Worm (Caenorhabditis elegans) whole organism, L4 larva: Measurements from ENCODE around the gene F46G11.6.

Source experiments
- D1046.2 ChIP-seq: fragments of 200-800 bp; sonication (Bioruptor generic); IDR thresholded peaks from 2 replicates; pipeline ENCODE4 v1.3.6; 2022; ENCODE audit warnings: missing genetic modification characterization, missing compliant biosample characterization
- F37D6.2 ChIP-seq: sonication (generic microtip); optimal IDR thresholded peaks from 2 replicates; lab custom pipeline; 2016; ENCODE audit warnings: mild to moderate bottlenecking, missing genetic modification characterization, missing compliant biosample characterization
- F44E2.7 ChIP-seq: fragments of 200-800 bp; sonication (Bioruptor generic); IDR thresholded peaks from 2 replicates; pipeline ENCODE4 v2.1.2; 2022; ENCODE audit warnings: missing genetic modification characterization, missing compliant biosample characterization
- Y105C5A.15 ChIP-seq: fragments of 200-800 bp; sonication (Bioruptor generic); IDR thresholded peaks from 2 replicates; pipeline ENCODE4 v1.3.6; 2022; ENCODE audit warnings: missing genetic modification characterization, missing compliant biosample characterization
- Y48G9A.11 ChIP-seq: fragments of 200-800 bp; sonication (Bioruptor generic); IDR thresholded peaks from 2 replicates; pipeline ENCODE4 v1.3.6; 2022; ENCODE audit warnings: missing genetic modification reagents, missing genetic modification characterization, missing compliant biosample characterization
- aly-2 ChIP-seq: sonication (generic microtip); optimal IDR thresholded peaks from 2 replicates; lab custom pipeline; 2018; ENCODE audit warnings: missing biosample characterization, missing genetic modification characterization
- arid-1 ChIP-seq: fragments of 200-800 bp; sonication (Bioruptor generic); conservative IDR thresholded peaks from 2 replicates; pipeline ENCODE4 v1.3.6; 2022; ENCODE audit warnings: missing genetic modification reagents, missing genetic modification characterization, missing compliant biosample characterization
- ceh-20 ChIP-seq: fragments of 200-800 bp; sonication (Bioruptor generic); IDR thresholded peaks from 2 replicates; pipeline ENCODE4 v1.3.6; 2022; ENCODE audit warnings: missing genetic modification reagents, missing genetic modification characterization, missing compliant biosample characterization
- ceh-32 ChIP-seq: sonication (generic microtip); optimal IDR thresholded peaks from 2 replicates; lab custom pipeline; 2016; ENCODE audit warnings: mild to moderate bottlenecking, missing genetic modification characterization, missing compliant biosample characterization; ENCODE audit not compliant: poor library complexity
- ceh-62 ChIP-seq: sonication (generic microtip); optimal IDR thresholded peaks from 2 replicates; lab custom pipeline; 2017; ENCODE audit warnings: missing biosample characterization, missing genetic modification characterization
- ceh-82 ChIP-seq: sonication (generic microtip); optimal IDR thresholded peaks from 2 replicates; lab custom pipeline; 2017; ENCODE audit warnings: missing biosample characterization, missing genetic modification characterization
- cey-2 ChIP-seq: sonication (generic microtip); optimal IDR thresholded peaks from 3 replicates; lab custom pipeline; 2017; ENCODE audit warnings: missing genetic modification characterization, mild to moderate bottlenecking, missing compliant biosample characterization, antibody characterized with exemption, borderline replicate concordance; ENCODE audit not compliant: insufficient read depth
- daf-12 ChIP-seq: fragments of 150-350 bp; optimal IDR thresholded peaks from 2 replicates; lab custom pipeline; 2014; ENCODE audit warnings: missing biosample characterization, missing genetic modification reagents, missing genetic modification characterization
- daf-16 ChIP-seq, 3 experiments: sonication (generic microtip); optimal IDR thresholded peaks; 2 replicates each; lab custom pipeline; 2016 to 2017; ENCODE audit warnings: missing genetic modification characterization in 3 of 3, missing genetic modification reagents in 3 of 3, mild to moderate bottlenecking in 2 of 3, missing compliant biosample characterization in 2 of 3, missing biosample characterization in 1 of 3, moderate library complexity in 1 of 3
- daf-19 ChIP-seq: fragments of 200-800 bp; sonication (Bioruptor generic); conservative IDR thresholded peaks from 2 replicates; pipeline ENCODE4 v1.3.6; 2022; ENCODE audit warnings: missing genetic modification characterization, missing compliant biosample characterization
- daf-8 ChIP-seq: fragments of 200-800 bp; sonication (Bioruptor generic); IDR thresholded peaks from 2 replicates; pipeline ENCODE4 v1.3.6; 2022; ENCODE audit warnings: missing genetic modification characterization, missing compliant biosample characterization
- dmd-6 ChIP-seq: fragments of 200-800 bp; sonication (Bioruptor generic); IDR thresholded peaks from 2 replicates; pipeline ENCODE4 v1.3.6; 2022; ENCODE audit warnings: missing genetic modification reagents, missing genetic modification characterization, missing compliant biosample characterization
- dpl-1 ChIP-seq: fragments of 150-350 bp; optimal IDR thresholded peaks from 2 replicates; lab custom pipeline; 2014; ENCODE audit warnings: missing biosample characterization, missing genetic modification reagents, missing genetic modification characterization
- duxl-1 ChIP-seq: sonication (generic microtip); optimal IDR thresholded peaks from 2 replicates; lab custom pipeline; 2016; ENCODE audit warnings: mild to moderate bottlenecking, missing genetic modification characterization, moderate library complexity, missing compliant biosample characterization; ENCODE audit not compliant: poor library complexity
- dve-1 ChIP-seq: sonication (generic microtip); optimal IDR thresholded peaks from 2 replicates; lab custom pipeline; 2017; ENCODE audit warnings: antibody characterized with exemption, mild to moderate bottlenecking, missing genetic modification characterization, missing compliant biosample characterization; ENCODE audit not compliant: insufficient read depth
- gei-8 ChIP-seq: fragments of 200-800 bp; sonication (Bioruptor generic); optimal IDR thresholded peaks from 2 replicates; lab custom pipeline; 2018; ENCODE audit warnings: mild to moderate bottlenecking, missing genetic modification characterization, missing compliant biosample characterization
- hlh-11 ChIP-seq: fragments of 200-800 bp; sonication (Bioruptor generic); optimal IDR thresholded peaks from 2 replicates; lab custom pipeline; 2018; ENCODE audit warnings: mild to moderate bottlenecking, missing genetic modification characterization, missing compliant biosample characterization
- hmg-1.1 ChIP-seq: fragments of 200-800 bp; sonication (Bioruptor generic); IDR thresholded peaks from 2 replicates; pipeline ENCODE4 v1.3.6; 2022; ENCODE audit warnings: missing genetic modification reagents, missing genetic modification characterization, missing compliant biosample characterization
- lin-1 ChIP-seq: fragments of 200-800 bp; sonication (Bioruptor generic); IDR thresholded peaks from 2 replicates; pipeline ENCODE4 v1.3.6; 2022; ENCODE audit warnings: missing genetic modification reagents, missing genetic modification characterization, missing compliant biosample characterization
- lin-29 ChIP-seq: fragments of 200-800 bp; sonication (Bioruptor generic); IDR thresholded peaks from 2 replicates; pipeline ENCODE4 v1.3.6; 2022; ENCODE audit warnings: missing genetic modification reagents, missing genetic modification characterization, missing compliant biosample characterization
- mdl-1 ChIP-seq, 2 experiments: fragments of 150-350 bp in 1 of 2; sonication (generic microtip) in 1 of 2; optimal IDR thresholded peaks; 2 replicates each; lab custom pipeline; 2014 to 2017; ENCODE audit warnings: missing biosample characterization in 2 of 2, missing genetic modification characterization in 2 of 2
- mxl-2 ChIP-seq: fragments of 200-800 bp; sonication (Bioruptor generic); conservative IDR thresholded peaks from 2 replicates; pipeline ENCODE4 v1.3.6; 2022; ENCODE audit warnings: missing genetic modification reagents, missing genetic modification characterization, missing compliant biosample characterization
- nhr-10 ChIP-seq: fragments of 150-350 bp; optimal IDR thresholded peaks from 2 replicates; lab custom pipeline; 2014; ENCODE audit warnings: missing biosample characterization, missing genetic modification characterization
- nhr-11 ChIP-seq: fragments of 150-350 bp; optimal IDR thresholded peaks from 2 replicates; lab custom pipeline; 2014; ENCODE audit warnings: missing biosample characterization, missing genetic modification characterization
- nhr-111 ChIP-seq: fragments of 200-800 bp; sonication (Bioruptor generic); optimal IDR thresholded peaks from 2 replicates; lab custom pipeline; 2018; ENCODE audit warnings: mild to moderate bottlenecking, missing genetic modification characterization, missing compliant biosample characterization
- nhr-237 ChIP-seq: sonication (generic microtip); optimal IDR thresholded peaks from 2 replicates; lab custom pipeline; 2017; ENCODE audit warnings: missing biosample characterization, missing genetic modification characterization
- nhr-25 ChIP-seq: sonication (generic microtip); optimal IDR thresholded peaks from 2 replicates; lab custom pipeline; 2017; ENCODE audit warnings: missing genetic modification characterization, mild to moderate bottlenecking, missing compliant biosample characterization, antibody characterized with exemption, moderate library complexity, borderline replicate concordance; ENCODE audit not compliant: insufficient read depth
- nhr-28 ChIP-seq: fragments of 150-350 bp; optimal IDR thresholded peaks from 2 replicates; lab custom pipeline; 2014; ENCODE audit warnings: missing biosample characterization, missing genetic modification characterization
- nhr-41 ChIP-seq: fragments of 200-800 bp; sonication (Bioruptor generic); IDR thresholded peaks from 2 replicates; pipeline ENCODE4 v1.3.6; 2022; ENCODE audit warnings: missing genetic modification reagents, missing genetic modification characterization, missing compliant biosample characterization
- nhr-76 ChIP-seq: fragments of 150-350 bp; optimal IDR thresholded peaks from 2 replicates; lab custom pipeline; 2014; ENCODE audit warnings: missing biosample characterization, missing genetic modification characterization
- nhr-77 ChIP-seq: fragments of 150-350 bp; optimal IDR thresholded peaks from 2 replicates; lab custom pipeline; 2014; ENCODE audit warnings: missing biosample characterization, missing genetic modification characterization
- php-3 ChIP-seq: fragments of 200-800 bp; sonication (Bioruptor generic); IDR thresholded peaks from 2 replicates; pipeline ENCODE4 v1.3.6; 2022; ENCODE audit warnings: missing genetic modification reagents, missing genetic modification characterization, missing compliant biosample characterization
- pqm-1 ChIP-seq: sonication (generic microtip); optimal IDR thresholded peaks from 2 replicates; lab custom pipeline; 2017; ENCODE audit warnings: missing biosample characterization, missing genetic modification characterization
- set-16 ChIP-seq: fragments of 200-800 bp; sonication (Bioruptor generic); IDR thresholded peaks from 2 replicates; pipeline ENCODE4 v1.3.6; 2022; ENCODE audit warnings: missing genetic modification reagents, missing genetic modification characterization, missing compliant biosample characterization
- snpc-1.2 ChIP-seq: fragments of 200-800 bp; sonication (Bioruptor generic); IDR thresholded peaks from 2 replicates; pipeline ENCODE4 v1.3.6; 2022; ENCODE audit warnings: missing genetic modification reagents, missing genetic modification characterization, missing compliant biosample characterization
- spr-1 ChIP-seq: sonication (generic microtip); optimal IDR thresholded peaks from 2 replicates; lab custom pipeline; 2016; ENCODE audit warnings: mild to moderate bottlenecking, missing genetic modification characterization, missing compliant biosample characterization
- tag-97 ChIP-seq: fragments of 200-800 bp; sonication (Bioruptor generic); IDR thresholded peaks from 2 replicates; pipeline ENCODE4 v1.3.6; 2022; ENCODE audit warnings: missing genetic modification characterization, missing compliant biosample characterization
- unc-39 ChIP-seq: sonication (generic microtip); optimal IDR thresholded peaks from 2 replicates; lab custom pipeline; 2017; ENCODE audit warnings: missing biosample characterization, missing genetic modification characterization
- unc-62 ChIP-seq, 3 experiments: fragments of 150-350 bp in 1 of 3; sonication (generic microtip); optimal IDR thresholded peaks in 2 of 3; peaks in 1 of 3; 1 replicate in 1 of 3; 2 replicates in 2 of 3; lab custom pipeline; 2014 to 2017; ENCODE audit warnings: missing biosample characterization in 3 of 3, missing genetic modification characterization in 3 of 3, missing genetic modification reagents in 3 of 3, missing genotype in 1 of 3
- zip-2 ChIP-seq: fragments of 150-350 bp; optimal IDR thresholded peaks from 2 replicates; lab custom pipeline; 2014; ENCODE audit warnings: missing biosample characterization, missing genetic modification characterization

F46G11.6 gene

DNA sequence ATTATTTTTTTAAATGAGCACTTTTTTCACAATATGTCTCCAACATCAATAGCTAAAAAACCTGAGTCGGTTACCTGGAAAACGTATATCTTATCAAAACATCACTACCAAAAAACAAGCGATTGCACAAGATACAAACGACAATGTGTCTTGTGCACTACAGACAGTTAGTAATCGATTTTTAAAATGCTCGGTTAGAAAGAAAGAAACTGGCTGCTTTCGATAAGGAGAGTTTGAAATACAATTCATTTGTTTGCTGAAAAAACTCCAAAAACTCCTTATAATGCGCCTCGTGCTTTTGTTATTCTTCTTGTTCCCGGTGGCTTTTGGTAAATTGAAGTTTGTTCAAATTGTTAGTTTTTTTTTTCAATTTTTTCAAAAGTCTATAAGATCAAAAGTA lies 42.9 kb downstream of the F46G11.6 start, which contains the start of gene acp-5 (continued):
- no peak for TF ChIP-seq dpl-1
- no peak for TF ChIP-seq arid-1 (GFP tag; lab: Robert Waterston, UW)
- TF ChIP-seq aly-2 (tag; lab: Kevin White, UChicago): no peak
- no peak for TF ChIP-seq lin-29 (GFP tag; lab: Robert Waterston, UW)
- no peak for TF ChIP-seq ceh-82 (tag; lab: Kevin White, UChicago)
- no peak for TF ChIP-seq nhr-25 (tag; lab: Kevin White, UChicago)
- 0 out of 2 replicates have a peak, but pooled peaks have one; percentile 19 for TF ChIP-seq dmd-6 (GFP tag; lab: Robert Waterston, UW)
- TF ChIP-seq snpc-1.2 (GFP tag; lab: Robert Waterston, UW): no peak
- TF ChIP-seq daf-8 (GFP tag; lab: Robert Waterston, UW): no peak
- peak; percentile 26 for TF ChIP-seq nhr-77 (tag; lab: Kevin White, UChicago)
- TF ChIP-seq nhr-28 (tag; lab: Kevin White, UChicago): peak; percentile 92
- peak; percentile 14 for TF ChIP-seq pqm-1 (tag; lab: Kevin White, UChicago)
- TF ChIP-seq hmg-1.1 (GFP tag; lab: Robert Waterston, UW): no peak
- no peak for TF ChIP-seq Y105C5A.15 (GFP tag; lab: Robert Waterston, UW)
- no peak for TF ChIP-seq nhr-111
- no peak for TF ChIP-seq ceh-20 (GFP tag; lab: Robert Waterston, UW)
- TF ChIP-seq unc-39 (tag; lab: Kevin White, UChicago): no peak
- no peak for TF ChIP-seq set-16 (GFP tag; lab: Robert Waterston, UW)
- no peak for TF ChIP-seq nhr-10 (tag; lab: Kevin White, UChicago)
- no peak for TF ChIP-seq daf-19
- no peak for TF ChIP-seq F44E2.7
- no peak for TF ChIP-seq nhr-76
- TF ChIP-seq D1046.2: no peak
- TF ChIP-seq mxl-2 (GFP tag; lab: Robert Waterston, UW): no peak

DNA sequence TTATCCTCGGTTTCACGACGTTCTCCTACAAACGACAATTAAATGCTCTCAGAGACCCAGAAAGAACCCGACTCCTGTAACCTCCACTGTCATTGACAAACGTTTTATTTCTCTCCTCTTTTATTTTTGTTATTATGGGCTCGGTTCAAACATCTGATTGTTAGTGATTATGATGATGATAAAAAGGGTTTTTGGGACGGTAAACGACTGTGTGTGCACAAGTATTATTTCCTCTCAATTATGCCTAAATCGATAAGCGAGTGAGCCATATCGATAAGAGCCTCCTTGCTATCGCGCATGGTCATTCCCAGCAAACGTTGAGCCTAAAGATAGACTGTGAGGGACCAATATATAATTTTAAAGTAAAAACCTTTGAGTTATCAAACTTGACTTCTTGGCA lies 45.5 kb downstream of the F46G11.6 start:
- peak; percentile 24 for TF ChIP-seq dve-1
- TF ChIP-seq daf-16 (GFP tag; optimal IDR thresholded peaks at IDR 0.05; lab: Kevin White, UChicago): no peak
- TF ChIP-seq daf-16 (tag; optimal IDR thresholded peaks at IDR 0.05; lab: Kevin White, UChicago): peak; percentile 55
- 0 out of 2 replicates have a peak, but pooled peaks have one; percentile 26 for TF ChIP-seq php-3
- TF ChIP-seq pqm-1 (tag; lab: Kevin White, UChicago): peak; percentile 6
- TF ChIP-seq ceh-62 (tag; lab: Kevin White, UChicago): no peak
- TF ChIP-seq nhr-111: no peak

DNA sequence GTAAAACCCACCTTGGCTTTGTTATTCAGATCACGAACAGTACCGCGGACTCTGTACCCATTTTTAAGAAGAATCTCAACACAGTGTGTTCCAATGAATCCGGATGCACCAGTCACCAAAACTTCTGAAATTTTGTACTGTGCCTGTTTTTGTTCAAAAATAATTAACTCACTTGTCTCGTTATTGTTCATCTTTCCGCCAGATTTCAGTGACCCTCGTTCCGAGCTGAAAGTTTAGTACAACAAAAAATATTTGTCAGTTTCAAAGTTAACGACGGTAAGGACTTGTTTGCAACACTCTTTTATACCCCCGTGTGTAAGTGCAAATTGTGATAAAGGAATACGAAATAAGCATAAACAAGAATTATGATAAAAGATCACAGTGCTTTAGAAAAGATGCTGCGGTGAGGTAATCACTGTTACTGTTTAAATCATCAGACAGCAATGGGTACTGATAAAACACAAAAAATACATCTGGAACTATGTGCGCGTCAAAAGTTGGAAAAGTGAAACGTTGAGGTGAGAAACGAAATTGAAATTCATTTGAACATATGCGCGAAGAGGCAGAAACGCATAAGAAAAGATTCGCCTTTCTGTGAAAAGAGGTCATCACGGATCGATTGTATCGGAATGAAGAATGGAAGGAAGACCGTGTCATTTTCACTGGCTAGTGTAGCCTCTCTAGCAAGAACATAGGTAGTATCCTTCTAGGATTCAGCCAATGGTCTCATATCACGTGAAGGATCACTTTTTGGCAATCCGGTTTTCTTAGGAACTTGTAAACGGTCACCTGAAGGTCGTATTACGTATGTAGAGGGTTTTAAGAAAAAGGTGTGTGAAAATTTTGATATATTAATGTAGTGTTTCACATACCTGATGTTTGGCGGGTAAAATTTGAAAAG lies 48.5 kb downstream of the F46G11.6 start, which contains the start of gene F13D11.4:
F13D11.4 (minus strand) TSS at position 225 of the 901 bp plus-strand sequence.
- TF ChIP-seq nhr-41: no peak
- TF ChIP-seq spr-1: no peak
- TF ChIP-seq hlh-11 (tag; lab: Kevin White, UChicago): peak; percentile 50
- no peak for TF ChIP-seq ceh-32 (tag; lab: Kevin White, UChicago)
- TF ChIP-seq mdl-1 (tag; optimal IDR thresholded peaks at IDR 0.05; lab: Kevin White, UChicago): peak in 1 of 2 experiments; percentile 10
- TF ChIP-seq ceh-20 (GFP tag; lab: Robert Waterston, UW): no peak
- TF ChIP-seq duxl-1 (tag; lab: Kevin White, UChicago): no peak
- TF ChIP-seq daf-19: no peak
- TF ChIP-seq gei-8: no peak
- TF ChIP-seq ceh-62 (tag; lab: Kevin White, UChicago): no peak
- TF ChIP-seq F37D6.2 (tag; lab: Kevin White, UChicago): no peak
- TF ChIP-seq nhr-11 (tag; lab: Kevin White, UChicago): no peak
- no peak for TF ChIP-seq nhr-237 (tag; lab: Kevin White, UChicago)
- no peak for TF ChIP-seq unc-39 (tag; lab: Kevin White, UChicago)
- peak in 1 of 2 experiments; percentile 80 for TF ChIP-seq unc-62 (GFP tag; optimal IDR thresholded peaks at IDR 0.05 in 1 of 2; lab: Kevin White, UChicago)
- no peak for TF ChIP-seq unc-62 (tag; optimal IDR thresholded peaks at IDR 0.05; lab: Kevin White, UChicago)
- no peak for TF ChIP-seq tag-97 (GFP tag; lab: Robert Waterston, UW)
- TF ChIP-seq Y48G9A.11 (GFP tag; lab: Robert Waterston, UW): no peak
- TF ChIP-seq cey-2: no peak
- TF ChIP-seq lin-1 (GFP tag; lab: Robert Waterston, UW): no peak
- no peak for TF ChIP-seq daf-12
- TF ChIP-seq nhr-76: no peak
- no peak for TF ChIP-seq zip-2 (tag; lab: Kevin White, UChicago)
- peak; percentile 49 for TF ChIP-seq nhr-28 (tag; lab: Kevin White, UChicago)
